Fruit fly (Drosophila melanogaster) whole organism, embryonic: ENCODE measurements around the gene cl.

Experiments
- B-H1 ChIP-seq: fragments of 200-800 bp; sonication (Bioruptor generic); IDR thresholded peaks from 3 replicates; pipeline ENCODE4 v1.3.6; 2022; ENCODE audit warnings: missing biosample characterization, missing genetic modification characterization
- Bdp1 ChIP-seq: fragments of 200-800 bp; sonication (Bioruptor generic); optimal IDR thresholded peaks from 3 replicates; lab custom pipeline; 2016; ENCODE audit warnings: missing biosample characterization, missing genetic modification characterization
- Blimp-1 ChIP-seq: fragments of 200-800 bp; sonication (Bioruptor generic); optimal IDR thresholded peaks from 3 replicates; lab custom pipeline; 2018; ENCODE audit warnings: missing biosample characterization, missing genetic modification characterization, mild to moderate bottlenecking, moderate library complexity, missing genetic modification reagents
- Bteb2 ChIP-seq: fragments of 200-800 bp; sonication (Bioruptor generic); optimal IDR thresholded peaks from 2 replicates; lab custom pipeline; 2016; ENCODE audit warnings: missing biosample characterization, missing genetic modification characterization
- C15 ChIP-seq: fragments of 200-800 bp; sonication (Bioruptor generic); IDR thresholded peaks from 3 replicates; pipeline ENCODE4 v1.3.6; 2022; ENCODE audit warnings: missing biosample characterization, missing genetic modification characterization
- CG12744 ChIP-seq: fragments of 200-800 bp; sonication (Bioruptor generic); optimal IDR thresholded peaks from 2 replicates; lab custom pipeline; 2016; ENCODE audit warnings: missing biosample characterization, missing genetic modification characterization
- CG13624 ChIP-seq: fragments of 200-800 bp; sonication (Bioruptor generic); optimal IDR thresholded peaks from 2 replicates; lab custom pipeline; 2016; ENCODE audit warnings: missing biosample characterization, missing genetic modification characterization
- CG14441 ChIP-seq: fragments of 200-800 bp; sonication (Bioruptor generic); IDR thresholded peaks from 2 replicates; pipeline ENCODE4 v1.3.6; 2022; ENCODE audit warnings: missing biosample characterization, missing genetic modification characterization
- CG15269 ChIP-seq: fragments of 200-800 bp; sonication (Bioruptor generic); optimal IDR thresholded peaks from 2 replicates; lab custom pipeline; 2018; ENCODE audit warnings: missing biosample characterization, mild to moderate bottlenecking, missing genetic modification characterization, moderate library complexity
- CG17359 ChIP-seq: fragments of 200-800 bp; sonication (Bioruptor generic); optimal IDR thresholded peaks from 3 replicates; lab custom pipeline; 2018; ENCODE audit warnings: missing biosample characterization, mild to moderate bottlenecking, missing genetic modification characterization, moderate library complexity
- CG2202 ChIP-seq: fragments of 200-800 bp; sonication (Bioruptor generic); optimal IDR thresholded peaks from 2 replicates; lab custom pipeline; 2018; ENCODE audit warnings: missing biosample characterization, mild to moderate bottlenecking, missing genetic modification characterization
- CG34224 ChIP-seq: fragments of 200-800 bp; sonication (Bioruptor generic); IDR thresholded peaks from 3 replicates; pipeline ENCODE4 v1.3.6; 2022; ENCODE audit warnings: missing biosample characterization, missing genetic modification characterization; ENCODE audit not compliant: partially characterized antibody
- CG4424 ChIP-seq: fragments of 200-800 bp; sonication (Bioruptor generic); optimal IDR thresholded peaks from 3 replicates; lab custom pipeline; 2016; ENCODE audit warnings: missing biosample characterization, missing genetic modification characterization
- CG6791 ChIP-seq: fragments of 200-800 bp; sonication (Bioruptor generic); IDR thresholded peaks from 3 replicates; pipeline ENCODE4 v1.3.6; 2022; ENCODE audit warnings: missing biosample characterization, missing genetic modification characterization; ENCODE audit not compliant: partially characterized antibody
- CG7839 ChIP-seq: fragments of 200-800 bp; sonication (Bioruptor generic); optimal IDR thresholded peaks from 3 replicates; lab custom pipeline; 2018; ENCODE audit warnings: missing biosample characterization, mild to moderate bottlenecking, missing genetic modification characterization, moderate library complexity
- CG8089 ChIP-seq: fragments of 200-800 bp; sonication (Bioruptor generic); optimal IDR thresholded peaks from 3 replicates; lab custom pipeline; 2016; ENCODE audit warnings: missing biosample characterization, missing genetic modification characterization
- CG9437 ChIP-seq: fragments of 200-800 bp; sonication (Bioruptor generic); optimal IDR thresholded peaks from 2 replicates; lab custom pipeline; 2018; ENCODE audit warnings: missing biosample characterization, mild to moderate bottlenecking, missing genetic modification characterization
- CG9727 ChIP-seq: fragments of 200-800 bp; sonication (Bioruptor generic); optimal IDR thresholded peaks from 3 replicates; lab custom pipeline; 2017; ENCODE audit warnings: missing biosample characterization, mild to moderate bottlenecking, missing genetic modification characterization
- D ChIP-seq, 2 experiments: fragments of 200-800 bp in 1 of 2; fragments of >200 bp in 1 of 2; sonication (Bioruptor generic) in 1 of 2; optimal IDR thresholded peaks; 2 replicates in 1 of 2; 3 replicates in 1 of 2; lab custom pipeline; 2017; ENCODE audit warnings: mild to moderate bottlenecking in 1 of 2, missing biosample characterization in 1 of 2, missing genetic modification characterization in 1 of 2, missing genetic modification reagents in 1 of 2
- GATAe ChIP-seq: fragments of 200-800 bp; sonication (Bioruptor generic); conservative IDR thresholded peaks from 2 replicates; pipeline ENCODE4 v1.3.6; 2022; ENCODE audit warnings: missing biosample characterization, missing genetic modification characterization
- Hey ChIP-seq: fragments of 200-800 bp; sonication (Bioruptor generic); optimal IDR thresholded peaks from 3 replicates; lab custom pipeline; 2018; ENCODE audit warnings: missing biosample characterization, mild to moderate bottlenecking, missing genetic modification characterization
- HmgD ChIP-seq: fragments of 200-800 bp; sonication (Bioruptor generic); optimal IDR thresholded peaks from 3 replicates; lab custom pipeline; 2016; ENCODE audit warnings: missing biosample characterization, missing genetic modification characterization
- Hmx ChIP-seq: fragments of 200-800 bp; sonication (Bioruptor generic); optimal IDR thresholded peaks from 2 replicates; lab custom pipeline; 2016; ENCODE audit warnings: missing biosample characterization, missing genetic modification characterization
- Hr78 ChIP-seq, 2 experiments: fragments of 200-800 bp in 1 of 2; fragments of >200 bp in 1 of 2; sonication (Bioruptor generic) in 1 of 2; optimal IDR thresholded peaks; 2 replicates each; lab custom pipeline; 2017 to 2019; ENCODE audit warnings: missing biosample characterization in 2 of 2, missing genetic modification characterization in 2 of 2, mild to moderate bottlenecking in 1 of 2, moderate library complexity in 1 of 2
- Neu2 ChIP-seq: fragments of 200-800 bp; sonication (Bioruptor generic); optimal IDR thresholded peaks from 3 replicates; lab custom pipeline; 2016; ENCODE audit warnings: missing biosample characterization, missing genetic modification characterization, borderline replicate concordance
- Nf-YC ChIP-seq: fragments of 200-800 bp; optimal IDR thresholded peaks from 3 replicates; lab custom pipeline; 2019; ENCODE audit warnings: missing biosample characterization, mild to moderate bottlenecking, missing genetic modification characterization, moderate library complexity
- NfI ChIP-seq: fragments of 200-800 bp; sonication (Bioruptor generic); optimal IDR thresholded peaks from 3 replicates; lab custom pipeline; 2018; ENCODE audit warnings: missing biosample characterization, mild to moderate bottlenecking, missing genetic modification characterization, moderate library complexity
- Oaz ChIP-seq: fragments of 200-800 bp; sonication (Bioruptor generic); IDR thresholded peaks from 2 replicates; pipeline ENCODE4 v1.3.6; 2022; ENCODE audit warnings: missing biosample characterization, missing genetic modification characterization
- Opbp ChIP-seq: fragments of 200-800 bp; sonication (Bioruptor generic); IDR thresholded peaks from 3 replicates; pipeline ENCODE4 v1.3.6; 2022; ENCODE audit warnings: missing biosample characterization, missing genetic modification characterization; ENCODE audit not compliant: partially characterized antibody
- Ptx1 ChIP-seq: fragments of 200-800 bp; sonication (Bioruptor generic); IDR thresholded peaks from 2 replicates; pipeline ENCODE4 v1.3.6; 2022; ENCODE audit warnings: missing biosample characterization, missing genetic modification characterization
- Usf ChIP-seq: fragments of 200-800 bp; sonication (Bioruptor generic); optimal IDR thresholded peaks from 2 replicates; lab custom pipeline; 2017; ENCODE audit warnings: missing genotype, missing biosample characterization, missing genetic modification characterization
- ash1 ChIP-seq: fragments of 200-800 bp; sonication (Bioruptor generic); optimal IDR thresholded peaks from 2 replicates; lab custom pipeline; 2018; ENCODE audit warnings: missing biosample characterization, mild to moderate bottlenecking, missing genetic modification characterization
- bab2 ChIP-seq: fragments of 200-800 bp; sonication (Bioruptor generic); optimal IDR thresholded peaks from 2 replicates; lab custom pipeline; 2016; ENCODE audit warnings: missing biosample characterization, missing genetic modification characterization
- bbx ChIP-seq: fragments of 200-800 bp; sonication (Bioruptor generic); IDR thresholded peaks from 2 replicates; pipeline ENCODE4 v1.3.6; 2022; ENCODE audit warnings: missing biosample characterization, missing genetic modification characterization; ENCODE audit not compliant: partially characterized antibody
- ci ChIP-seq: fragments of 200-800 bp; sonication (Bioruptor generic); IDR thresholded peaks from 3 replicates; pipeline ENCODE4 v1.3.6; 2022; ENCODE audit warnings: missing biosample characterization, missing genetic modification characterization
- croc ChIP-seq: fragments of 200-800 bp; sonication (Bioruptor generic); conservative IDR thresholded peaks from 3 replicates; pipeline ENCODE4 v1.3.6; 2022; ENCODE audit warnings: missing biosample characterization, missing genetic modification characterization
- dan ChIP-seq: fragments of 200-800 bp; sonication (Bioruptor generic); IDR thresholded peaks from 2 replicates; pipeline ENCODE4 v1.3.6; 2022; ENCODE audit warnings: missing biosample characterization, missing genetic modification characterization
- gro ChIP-seq: fragments of 200-800 bp; sonication (Bioruptor generic); optimal IDR thresholded peaks from 2 replicates; lab custom pipeline; 2016; ENCODE audit warnings: missing biosample characterization, missing genetic modification characterization
- ken ChIP-seq: fragments of 200-800 bp; sonication (Bioruptor generic); IDR thresholded peaks from 3 replicates; pipeline ENCODE4 v1.3.6; 2022; ENCODE audit warnings: missing biosample characterization, missing genetic modification characterization
- knrl ChIP-seq: fragments of 200-800 bp; sonication (Bioruptor generic); IDR thresholded peaks from 3 replicates; pipeline ENCODE4 v1.3.6; 2022; ENCODE audit warnings: missing biosample characterization, missing genetic modification characterization; ENCODE audit not compliant: partially characterized antibody
- luna ChIP-seq: fragments of 200-800 bp; sonication (Bioruptor generic); optimal IDR thresholded peaks from 2 replicates; lab custom pipeline; 2016; ENCODE audit warnings: missing biosample characterization, missing genetic modification characterization
- mld ChIP-seq: fragments of 200-800 bp; sonication (Bioruptor generic); IDR thresholded peaks from 3 replicates; pipeline ENCODE4 v1.3.6; 2022; ENCODE audit warnings: missing biosample characterization, missing genetic modification characterization; ENCODE audit not compliant: partially characterized antibody
- pros ChIP-seq: fragments of 200-800 bp; sonication (Bioruptor generic); optimal IDR thresholded peaks from 3 replicates; lab custom pipeline; 2019; ENCODE audit warnings: missing biosample characterization, mild to moderate bottlenecking, missing genetic modification characterization, moderate library complexity
- sc ChIP-seq, 3 experiments: fragments of >200 bp in 2 of 3; fragments of 200-800 bp in 1 of 3; sonication (Bioruptor generic) in 1 of 3; optimal IDR thresholded peaks; 2 replicates in 2 of 3; 3 replicates in 1 of 3; lab custom pipeline; 2017; ENCODE audit warnings: mild to moderate bottlenecking in 1 of 3, missing biosample characterization in 1 of 3, missing genetic modification characterization in 1 of 3, missing genetic modification reagents in 1 of 3
- schlank ChIP-seq: fragments of 200-800 bp; sonication (Bioruptor generic); optimal IDR thresholded peaks from 2 replicates; lab custom pipeline; 2018; ENCODE audit warnings: missing biosample characterization, mild to moderate bottlenecking, missing genetic modification characterization
- tgo ChIP-seq: fragments of 200-800 bp; sonication (Bioruptor generic); IDR thresholded peaks from 3 replicates; pipeline ENCODE4 v1.3.6; 2022; ENCODE audit warnings: missing biosample characterization, missing genetic modification characterization
- toy ChIP-seq: fragments of 200-800 bp; sonication (Bioruptor generic); IDR thresholded peaks from 2 replicates; pipeline ENCODE4 v1.3.6; 2022; ENCODE audit warnings: missing biosample characterization, missing genetic modification characterization
- usp ChIP-seq: fragments of >200 bp; optimal IDR thresholded peaks from 2 replicates; lab custom pipeline; 2017; ENCODE audit warnings: missing biosample characterization, missing genetic modification characterization
- vvl ChIP-seq: fragments of 200-800 bp; sonication (Bioruptor generic); IDR thresholded peaks from 2 replicates; pipeline ENCODE4 v1.3.6; 2022; ENCODE audit warnings: missing biosample characterization, missing genetic modification characterization
- z ChIP-seq: fragments of 200-800 bp; sonication (Bioruptor generic); IDR thresholded peaks from 3 replicates; pipeline ENCODE4 v1.3.6; 2022; ENCODE audit warnings: missing biosample characterization, missing genetic modification characterization

Gene cl

dm6 chr2L:5519846-5520384, at the start of gene cl, which contains the start of gene CG7382 (continued):
- peak; percentile 42 for TF ChIP-seq CG9727 (GFP tag; lab: Kevin White, UChicago)
- TF ChIP-seq GATAe = no peak
- no peak for TF ChIP-seq gro (GFP tag; lab: Kevin White, UChicago)
- no peak for TF ChIP-seq sc (optimal IDR thresholded peaks at IDR 0.05; lab: Kevin White, UChicago)
- TF ChIP-seq sc (GFP tag; optimal IDR thresholded peaks at IDR 0.05; lab: Kevin White, UChicago) = no peak
- peak; percentile 35 for TF ChIP-seq CG15269 (tag; lab: Kevin White, UChicago)
- TF ChIP-seq HmgD (GFP tag; lab: Kevin White, UChicago) = no peak
- TF ChIP-seq Hey (tag; lab: Kevin White, UChicago) = no peak
- TF ChIP-seq dan (GFP tag; lab: Robert Waterston, UW) = no peak
- TF ChIP-seq vvl (GFP tag; lab: Robert Waterston, UW) = no peak
- TF ChIP-seq pros (GFP tag; lab: Kevin White, UChicago) = no peak
- no peak for TF ChIP-seq CG17359 (tag; lab: Kevin White, UChicago)
- no peak for TF ChIP-seq C15 (GFP tag; lab: Robert Waterston, UW)
- TF ChIP-seq CG14441 (GFP tag; lab: Robert Waterston, UW) = no peak; the same call in 1 of the 2 replicates
- no peak for TF ChIP-seq usp (GFP tag; lab: Kevin White, UChicago)
- TF ChIP-seq Opbp (GFP tag; lab: Robert Waterston, UW) = no peak
- no peak for TF ChIP-seq Neu2 (GFP tag; lab: Kevin White, UChicago)
- TF ChIP-seq ci (GFP tag; lab: Robert Waterston, UW) = no peak
- no peak for TF ChIP-seq CG8089 (GFP tag; lab: Kevin White, UChicago)
- TF ChIP-seq B-H1 (GFP tag; lab: Robert Waterston, UW) = no peak
- no peak for TF ChIP-seq Oaz
- TF ChIP-seq Blimp-1 (GFP tag; lab: Kevin White, UChicago) = no peak
- TF ChIP-seq CG13624 (GFP tag; lab: Kevin White, UChicago) = no peak
- no peak for TF ChIP-seq Ptx1 (GFP tag; lab: Robert Waterston, UW)
- TF ChIP-seq toy (GFP tag; lab: Robert Waterston, UW) = no peak
- no peak for TF ChIP-seq Bdp1 (GFP tag; lab: Kevin White, UChicago)
- no peak for TF ChIP-seq bbx (GFP tag; lab: Robert Waterston, UW)
- no peak for TF ChIP-seq Hmx
- no peak for TF ChIP-seq croc (GFP tag; lab: Robert Waterston, UW)
- peak; percentile 55 for TF ChIP-seq CG7839 (tag; lab: Kevin White, UChicago)
- no peak for TF ChIP-seq ken (GFP tag; lab: Robert Waterston, UW)
- TF ChIP-seq CG34224 (GFP tag; lab: Robert Waterston, UW) = no peak
- TF ChIP-seq tgo (GFP tag; lab: Robert Waterston, UW) = no peak
- no peak for TF ChIP-seq luna (GFP tag; lab: Kevin White, UChicago)
- no peak for TF ChIP-seq CG6791 (GFP tag; lab: Robert Waterston, UW)
- no peak for TF ChIP-seq ash1
- no peak for TF ChIP-seq z (GFP tag; lab: Robert Waterston, UW)
- TF ChIP-seq NfI (GFP tag; lab: Kevin White, UChicago) = peak; percentile 43
- no peak for TF ChIP-seq mld (GFP tag; lab: Robert Waterston, UW)
- TF ChIP-seq CG4424 = peak; percentile 48
- TF ChIP-seq CG2202 = no peak
- no peak for TF ChIP-seq Hr78 (GFP tag; optimal IDR thresholded peaks at IDR 0.05; lab: Kevin White, UChicago)
- no peak for TF ChIP-seq bab2 (GFP tag; lab: Kevin White, UChicago)
- TF ChIP-seq Bteb2 (GFP tag; lab: Kevin White, UChicago) = no peak
- TF ChIP-seq schlank = no peak
- TF ChIP-seq D (optimal IDR thresholded peaks at IDR 0.05; lab: Kevin White, UChicago) = no peak
- TF ChIP-seq D (GFP tag; optimal IDR thresholded peaks at IDR 0.05; lab: Kevin White, UChicago) = no peak
- no peak for TF ChIP-seq knrl (GFP tag; lab: Robert Waterston, UW)
- TF ChIP-seq Nf-YC (tag; lab: Kevin White, UChicago) = peak; percentile 65
- peak; percentile 98 for TF ChIP-seq CG9437 (GFP tag; lab: Kevin White, UChicago)
- TF ChIP-seq CG12744 = no peak
- TF ChIP-seq Usf (GFP tag; lab: Kevin White, UChicago) = no peak
